Fruit fly (Drosophila melanogaster) whole organism, embryonic: ENCODE data around the gene CG12017.

Experiments
- Adf1 ChIP-seq: fragments of 200-800 bp; sonication (Bioruptor generic); IDR thresholded peaks from 2 replicates; pipeline ENCODE4 v1.3.6; 2022; ENCODE audit warnings: missing biosample characterization, missing genetic modification characterization
- Atf3 ChIP-seq: fragments of 200-800 bp; sonication (Bioruptor generic); optimal IDR thresholded peaks from 3 replicates; lab custom pipeline; 2016; ENCODE audit warnings: missing biosample characterization, missing genetic modification characterization
- B-H1 ChIP-seq: fragments of 200-800 bp; sonication (Bioruptor generic); IDR thresholded peaks from 3 replicates; pipeline ENCODE4 v1.3.6; 2022; ENCODE audit warnings: missing biosample characterization, missing genetic modification characterization
- CG14667 ChIP-seq: fragments of 200-800 bp; sonication (Bioruptor generic); IDR thresholded peaks from 2 replicates; pipeline ENCODE4 v1.3.6; 2022; ENCODE audit warnings: missing biosample characterization, missing genetic modification characterization
- CG15011 ChIP-seq: fragments of 200-800 bp; sonication (Bioruptor generic); optimal IDR thresholded peaks from 3 replicates; lab custom pipeline; 2018; ENCODE audit warnings: missing biosample characterization, mild to moderate bottlenecking, missing genetic modification characterization
- CG15601 ChIP-seq: fragments of 200-800 bp; sonication (Bioruptor generic); optimal IDR thresholded peaks from 3 replicates; lab custom pipeline; 2019; ENCODE audit warnings: missing biosample characterization, mild to moderate bottlenecking, missing genetic modification characterization, moderate library complexity
- CG1602 ChIP-seq: fragments of 200-800 bp; sonication (Bioruptor generic); optimal IDR thresholded peaks from 3 replicates; lab custom pipeline; 2016; ENCODE audit warnings: missing biosample characterization, missing genetic modification characterization
- CG17186 ChIP-seq: fragments of 200-800 bp; sonication (Bioruptor generic); optimal IDR thresholded peaks from 3 replicates; lab custom pipeline; 2017; ENCODE audit warnings: missing biosample characterization, missing genetic modification reagents, missing genetic modification characterization
- CG17361 ChIP-seq: fragments of 200-800 bp; sonication (Bioruptor generic); IDR thresholded peaks from 3 replicates; pipeline ENCODE4 v1.3.6; 2022; ENCODE audit warnings: missing biosample characterization, missing genetic modification characterization
- CG1832 ChIP-seq: fragments of 200-800 bp; sonication (Bioruptor generic); optimal IDR thresholded peaks from 2 replicates; lab custom pipeline; 2017; ENCODE audit warnings: missing biosample characterization, mild to moderate bottlenecking, missing genetic modification characterization, inconsistent platforms
- CG2116 ChIP-seq: fragments of 200-800 bp; sonication (Bioruptor generic); optimal IDR thresholded peaks from 3 replicates; lab custom pipeline; 2018; ENCODE audit warnings: missing biosample characterization, mild to moderate bottlenecking, missing genetic modification characterization
- CG32767 ChIP-seq: fragments of 200-800 bp; sonication (Bioruptor generic); IDR thresholded peaks from 2 replicates; pipeline ENCODE4 v1.3.6; 2022; ENCODE audit warnings: missing biosample characterization, missing genetic modification characterization
- CG34422 ChIP-seq: fragments of 200-800 bp; sonication (Bioruptor generic); IDR thresholded peaks from 3 replicates; pipeline ENCODE4 v1.3.6; 2022; ENCODE audit warnings: missing biosample characterization, missing genetic modification characterization
- CG3995 ChIP-seq: fragments of 200-800 bp; sonication (Bioruptor generic); optimal IDR thresholded peaks from 3 replicates; lab custom pipeline; 2016; ENCODE audit warnings: missing biosample characterization, missing genetic modification characterization
- CG4424 ChIP-seq: fragments of 200-800 bp; sonication (Bioruptor generic); optimal IDR thresholded peaks from 3 replicates; lab custom pipeline; 2016; ENCODE audit warnings: missing biosample characterization, missing genetic modification characterization
- CG6854 ChIP-seq: fragments of 200-800 bp; sonication (Bioruptor generic); optimal IDR thresholded peaks from 3 replicates; lab custom pipeline; 2017; ENCODE audit warnings: missing biosample characterization, mild to moderate bottlenecking, missing genetic modification characterization
- CG7357 ChIP-seq: fragments of 200-800 bp; sonication (Bioruptor generic); IDR thresholded peaks from 3 replicates; pipeline ENCODE4 v1.3.6; 2022; ENCODE audit warnings: missing biosample characterization, missing genetic modification characterization
- CG7963 ChIP-seq: fragments of 200-800 bp; sonication (Bioruptor generic); IDR thresholded peaks from 3 replicates; pipeline ENCODE4 v1.3.6; 2022; ENCODE audit warnings: missing biosample characterization, missing genetic modification characterization; ENCODE audit not compliant: partially characterized antibody
- CG7987 ChIP-seq: fragments of 200-800 bp; sonication (Bioruptor generic); optimal IDR thresholded peaks from 2 replicates; lab custom pipeline; 2018; ENCODE audit warnings: missing biosample characterization, mild to moderate bottlenecking, missing genetic modification characterization, moderate library complexity
- CG8359 ChIP-seq: fragments of 200-800 bp; sonication (Bioruptor generic); optimal IDR thresholded peaks from 2 replicates; lab custom pipeline; 2017; ENCODE audit warnings: missing biosample characterization, mild to moderate bottlenecking, missing genetic modification characterization, borderline replicate concordance
- CG8924 ChIP-seq: fragments of 200-800 bp; optimal IDR thresholded peaks from 3 replicates; lab custom pipeline; 2019; ENCODE audit warnings: missing biosample characterization, mild to moderate bottlenecking, missing genetic modification characterization, moderate library complexity
- CoRest ChIP-seq: fragments of 200-800 bp; sonication (Bioruptor generic); optimal IDR thresholded peaks from 3 replicates; lab custom pipeline; 2018; ENCODE audit warnings: missing biosample characterization, mild to moderate bottlenecking, missing genetic modification characterization, moderate library complexity
- D ChIP-seq, 2 experiments: fragments of 200-800 bp in 1 of 2; fragments of >200 bp in 1 of 2; sonication (Bioruptor generic) in 1 of 2; optimal IDR thresholded peaks; 2 replicates in 1 of 2; 3 replicates in 1 of 2; lab custom pipeline; 2017; ENCODE audit warnings: mild to moderate bottlenecking in 1 of 2, missing biosample characterization in 1 of 2, missing genetic modification characterization in 1 of 2, missing genetic modification reagents in 1 of 2
- Dad ChIP-seq: fragments of 200-800 bp; sonication (Bioruptor generic); optimal IDR thresholded peaks from 3 replicates; lab custom pipeline; 2016; ENCODE audit warnings: missing biosample characterization, missing genetic modification characterization
- Dbx ChIP-seq: fragments of 200-800 bp; sonication (Bioruptor generic); IDR thresholded peaks from 3 replicates; pipeline ENCODE4 v1.3.6; 2022; ENCODE audit warnings: missing biosample characterization, missing genetic modification characterization
- Dip2 ChIP-seq: fragments of 200-800 bp; sonication (Bioruptor generic); IDR thresholded peaks from 2 replicates; pipeline ENCODE4 v1.3.6; 2022; ENCODE audit warnings: missing biosample characterization, missing genetic modification characterization
- NK7.1 ChIP-seq: fragments of 200-800 bp; sonication (Bioruptor generic); optimal IDR thresholded peaks from 3 replicates; lab custom pipeline; 2016; ENCODE audit warnings: missing biosample characterization, missing genetic modification characterization
- Nf-YA ChIP-seq: fragments of 200-800 bp; sonication (Bioruptor generic); IDR thresholded peaks from 2 replicates; pipeline ENCODE4 v1.3.6; 2022; ENCODE audit warnings: missing biosample characterization, missing genetic modification characterization
- Rfx ChIP-seq: fragments of 200-800 bp; sonication (Bioruptor generic); IDR thresholded peaks from 2 replicates; pipeline ENCODE4 v1.3.6; 2022; ENCODE audit warnings: missing biosample characterization, missing genetic modification characterization
- Xrp1 ChIP-seq: fragments of 200-800 bp; sonication (Bioruptor generic); IDR thresholded peaks from 2 replicates; pipeline ENCODE4 v1.3.6; 2022; ENCODE audit warnings: missing biosample characterization, missing genetic modification characterization
- amos ChIP-seq: fragments of 200-800 bp; sonication (Bioruptor generic); IDR thresholded peaks from 2 replicates; pipeline ENCODE4 v1.3.6; 2022; ENCODE audit warnings: missing biosample characterization, missing genetic modification characterization; ENCODE audit not compliant: partially characterized antibody
- ato ChIP-seq: fragments of 200-800 bp; sonication (Bioruptor generic); IDR thresholded peaks from 2 replicates; pipeline ENCODE4 v1.3.6; 2022; ENCODE audit warnings: missing biosample characterization, missing genetic modification characterization; ENCODE audit not compliant: partially characterized antibody
- croc ChIP-seq: fragments of 200-800 bp; sonication (Bioruptor generic); conservative IDR thresholded peaks from 3 replicates; pipeline ENCODE4 v1.3.6; 2022; ENCODE audit warnings: missing biosample characterization, missing genetic modification characterization
- crol ChIP-seq: fragments of 200-800 bp; sonication (Bioruptor generic); IDR thresholded peaks from 2 replicates; pipeline ENCODE4 v1.3.6; 2022; ENCODE audit warnings: missing biosample characterization, missing genetic modification characterization
- crp ChIP-seq, 2 experiments: fragments of 200-800 bp; sonication (Bioruptor generic); optimal IDR thresholded peaks; 2 replicates in 1 of 2; 3 replicates in 1 of 2; lab custom pipeline; 2017; ENCODE audit warnings: missing biosample characterization in 2 of 2, missing genetic modification characterization in 2 of 2, mild to moderate bottlenecking in 1 of 2, moderate library complexity in 1 of 2
- cwo ChIP-seq: fragments of 200-800 bp; sonication (Bioruptor generic); optimal IDR thresholded peaks from 3 replicates; lab custom pipeline; 2017; ENCODE audit warnings: missing biosample characterization, missing genetic modification characterization, mild to moderate bottlenecking, moderate library complexity, missing genetic modification reagents
- dati ChIP-seq: fragments of 200-800 bp; sonication (Bioruptor generic); IDR thresholded peaks from 2 replicates; pipeline ENCODE4 v1.3.6; 2022; ENCODE audit warnings: missing biosample characterization, missing genetic modification characterization
- fd3F ChIP-seq: fragments of 200-800 bp; sonication (Bioruptor generic); optimal IDR thresholded peaks from 2 replicates; lab custom pipeline; 2018; ENCODE audit warnings: missing biosample characterization, mild to moderate bottlenecking, missing genetic modification characterization, moderate library complexity
- hkb ChIP-seq, 2 experiments: fragments of 200-800 bp in 1 of 2; fragments of >200 bp in 1 of 2; sonication (Bioruptor generic) in 1 of 2; IDR thresholded peaks in 1 of 2; optimal IDR thresholded peaks in 1 of 2; 2 replicates each; pipeline versions ENCODE4 v1.3.6 to Lab custom; 2017 to 2022; ENCODE audit warnings: missing biosample characterization in 1 of 2, missing genetic modification characterization in 1 of 2
- lab ChIP-seq: fragments of 200-800 bp; sonication (Bioruptor generic); optimal IDR thresholded peaks from 3 replicates; lab custom pipeline; 2017; ENCODE audit warnings: missing biosample characterization, missing genetic modification characterization, mild to moderate bottlenecking, moderate library complexity, missing genetic modification reagents
- luna ChIP-seq: fragments of 200-800 bp; sonication (Bioruptor generic); optimal IDR thresholded peaks from 2 replicates; lab custom pipeline; 2016; ENCODE audit warnings: missing biosample characterization, missing genetic modification characterization
- nerfin-2 ChIP-seq: fragments of 200-800 bp; sonication (Bioruptor generic); IDR thresholded peaks from 2 replicates; pipeline ENCODE4 v1.3.6; 2022; ENCODE audit warnings: missing biosample characterization, missing genetic modification characterization; ENCODE audit not compliant: partially characterized antibody
- sim ChIP-seq: fragments of 200-800 bp; sonication (Bioruptor generic); IDR thresholded peaks from 2 replicates; pipeline ENCODE4 v1.3.6; 2022; ENCODE audit warnings: missing biosample characterization, missing genetic modification characterization
- slou ChIP-seq: fragments of 200-800 bp; sonication (Bioruptor generic); optimal IDR thresholded peaks from 3 replicates; lab custom pipeline; 2016; ENCODE audit warnings: missing biosample characterization, missing genetic modification characterization
- trem ChIP-seq: fragments of 200-800 bp; optimal IDR thresholded peaks from 3 replicates; lab custom pipeline; 2019; ENCODE audit warnings: missing biosample characterization, mild to moderate bottlenecking, missing genetic modification characterization, moderate library complexity
- ttk ChIP-seq: fragments of 200-800 bp; sonication (Bioruptor generic); IDR thresholded peaks from 2 replicates; pipeline ENCODE4 v2.1.2; 2022; ENCODE audit warnings: missing biosample characterization, missing genetic modification characterization
- vfl ChIP-seq: fragments of 200-800 bp; sonication (Bioruptor generic); optimal IDR thresholded peaks from 2 replicates; lab custom pipeline; 2016; ENCODE audit warnings: missing biosample characterization, missing genetic modification characterization
- vvl ChIP-seq: fragments of 200-800 bp; sonication (Bioruptor generic); IDR thresholded peaks from 2 replicates; pipeline ENCODE4 v1.3.6; 2022; ENCODE audit warnings: missing biosample characterization, missing genetic modification characterization

The CG12017 gene

DNA sequence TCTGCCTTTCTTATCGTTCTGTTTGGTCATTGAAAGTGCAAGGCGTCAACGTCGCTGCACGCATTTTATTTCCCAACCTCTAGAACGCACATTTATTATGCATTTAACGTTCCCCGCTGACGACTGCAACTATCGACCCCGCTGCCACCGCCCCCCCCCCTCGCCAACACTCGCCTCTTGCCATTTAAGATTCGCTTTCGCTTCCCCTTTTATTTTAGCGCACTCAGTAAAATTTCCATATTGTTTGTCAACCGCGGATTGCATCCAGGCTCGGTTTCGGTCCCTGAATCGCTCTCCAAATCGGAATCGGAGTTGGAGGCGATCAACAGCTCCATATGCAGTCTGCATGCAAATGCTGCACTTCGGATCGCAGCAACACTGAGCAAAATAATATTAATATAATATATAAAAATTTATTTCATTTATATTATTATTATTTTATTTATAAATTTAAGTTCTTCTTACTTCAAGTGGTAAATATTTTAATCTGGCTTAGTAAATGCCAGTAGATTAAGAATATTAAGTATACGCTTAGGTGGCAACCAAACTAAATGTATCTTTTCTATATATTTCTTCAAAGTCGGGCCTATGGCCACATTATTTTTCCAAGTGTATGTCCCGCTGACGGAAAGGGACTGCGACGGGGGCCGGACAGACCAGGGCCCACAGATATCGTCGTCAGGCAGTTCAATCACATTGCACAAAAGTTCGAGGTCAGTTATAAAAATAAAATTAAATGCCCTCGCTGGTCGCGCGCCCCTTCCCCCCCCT, 39.3 kb upstream of the CG12017 start (continued):
- TF ChIP-seq Dad = no peak
- TF ChIP-seq CG7357 (GFP tag; lab: Robert Waterston, UW) = no peak
- no peak for TF ChIP-seq CG1832 (GFP tag; lab: Kevin White, UChicago)
- TF ChIP-seq CG15601 (tag; lab: Kevin White, UChicago) = peak; percentile 36
- TF ChIP-seq vvl (GFP tag; lab: Robert Waterston, UW) = peak; percentile 26; the same call in 1 of the 2 replicates
- no peak; the same call in 2 of the 3 replicates for TF ChIP-seq croc (GFP tag; lab: Robert Waterston, UW)
- TF ChIP-seq CG7963 (GFP tag; lab: Robert Waterston, UW) = no peak
- TF ChIP-seq CG17186 = no peak
- no peak for TF ChIP-seq Dbx (GFP tag; lab: Robert Waterston, UW)
- no peak for TF ChIP-seq CG7987 (GFP tag; lab: Kevin White, UChicago)
- TF ChIP-seq CG4424 (GFP tag; lab: Kevin White, UChicago) = peak; percentile 3
- no peak for TF ChIP-seq vfl (GFP tag; lab: Kevin White, UChicago)
- TF ChIP-seq Adf1 (GFP tag; lab: Robert Waterston, UW) = no peak
- no peak for TF ChIP-seq Nf-YA (GFP tag; lab: Robert Waterston, UW)
- 0 out of 3 replicates have a peak, but pooled peaks have one; percentile 32 for TF ChIP-seq CG17361 (GFP tag; lab: Robert Waterston, UW)
- no peak for TF ChIP-seq lab (GFP tag; lab: Kevin White, UChicago)
- no peak for TF ChIP-seq slou (GFP tag; lab: Kevin White, UChicago)
- TF ChIP-seq CG34422 = no peak
- TF ChIP-seq Atf3 (GFP tag; lab: Kevin White, UChicago) = no peak
- TF ChIP-seq ato (GFP tag; lab: Robert Waterston, UW) = no peak
- TF ChIP-seq Rfx (GFP tag; lab: Robert Waterston, UW) = no peak
- no peak for TF ChIP-seq NK7.1 (GFP tag; lab: Kevin White, UChicago)
- no peak for TF ChIP-seq fd3F (GFP tag; lab: Kevin White, UChicago)
- TF ChIP-seq trem (tag; lab: Kevin White, UChicago) = peak; percentile 17
- no peak for TF ChIP-seq CG6854 (GFP tag; lab: Kevin White, UChicago)
- no peak for TF ChIP-seq CG32767 (GFP tag; lab: Robert Waterston, UW)
- peak; percentile 70 for TF ChIP-seq crol (GFP tag; lab: Robert Waterston, UW)
- TF ChIP-seq hkb (optimal IDR thresholded peaks at IDR 0.05; lab: Kevin White, UChicago) = no peak
- 0 out of 2 replicates have a peak, but pooled peaks have one; percentile 19 for TF ChIP-seq hkb (GFP tag; IDR thresholded peaks at IDR 0.05; lab: Robert Waterston, UW)
- TF ChIP-seq Xrp1 (GFP tag; lab: Robert Waterston, UW) = no peak
- TF ChIP-seq dati (GFP tag; lab: Robert Waterston, UW) = no peak
- no peak for TF ChIP-seq CG15011 (GFP tag; lab: Kevin White, UChicago)
- no peak for TF ChIP-seq CG8359 (GFP tag; lab: Kevin White, UChicago)
- TF ChIP-seq B-H1 (GFP tag; lab: Robert Waterston, UW) = no peak
- peak; percentile 50 for TF ChIP-seq CoRest (tag; lab: Kevin White, UChicago)
- no peak for TF ChIP-seq ttk (GFP tag; lab: Robert Waterston, UW)
- no peak for TF ChIP-seq nerfin-2 (GFP tag; lab: Robert Waterston, UW)
- TF ChIP-seq cwo (GFP tag; lab: Kevin White, UChicago) = no peak
- no peak for TF ChIP-seq CG14667
- TF ChIP-seq CG3995 (GFP tag; lab: Kevin White, UChicago) = no peak
- peak; percentile 25 for TF ChIP-seq CG8924 (tag; lab: Kevin White, UChicago)
- no peak for TF ChIP-seq D (optimal IDR thresholded peaks at IDR 0.05; lab: Kevin White, UChicago)
- no peak for TF ChIP-seq D (GFP tag; optimal IDR thresholded peaks at IDR 0.05; lab: Kevin White, UChicago)
- no peak for TF ChIP-seq Dip2 (GFP tag; lab: Robert Waterston, UW)
- TF ChIP-seq amos = no peak
- TF ChIP-seq luna (GFP tag; lab: Kevin White, UChicago) = no peak
- TF ChIP-seq CG2116 = no peak
- no peak for TF ChIP-seq crp (GFP tag; optimal IDR thresholded peaks at IDR 0.05; lab: Kevin White, UChicago)
- no peak for TF ChIP-seq sim (GFP tag; lab: Robert Waterston, UW)
- TF ChIP-seq CG1602 = no peak
